Worm (Caenorhabditis elegans) whole organism, L2 larva: ENCODE results near the gene C06E4.6.

Source experiments
- C34F6.9 ChIP-seq: fragments of 150-350 bp; optimal IDR thresholded peaks from 2 replicates; lab custom pipeline; 2014; ENCODE audit warnings: missing biosample characterization, missing genetic modification characterization
- F13H6.1 ChIP-seq: sonication (generic microtip); optimal IDR thresholded peaks from 2 replicates; lab custom pipeline; 2016; ENCODE audit warnings: missing genetic modification characterization, missing compliant biosample characterization
- R02D3.7 ChIP-seq: fragments of 150-350 bp; optimal IDR thresholded peaks from 2 replicates; lab custom pipeline; 2014; ENCODE audit warnings: missing biosample characterization, missing genetic modification characterization
- Y55F3AM.14 ChIP-seq: fragments of 200-800 bp; sonication (Bioruptor generic); optimal IDR thresholded peaks from 2 replicates; lab custom pipeline; 2018; ENCODE audit warnings: mild to moderate bottlenecking, missing genetic modification characterization, missing compliant biosample characterization
- ZK546.5 ChIP-seq: sonication (generic microtip); optimal IDR thresholded peaks from 2 replicates; lab custom pipeline; 2017; ENCODE audit warnings: missing biosample characterization, missing genetic modification characterization
- alr-1 ChIP-seq: fragments of 150-350 bp; optimal IDR thresholded peaks from 2 replicates; lab custom pipeline; 2014; ENCODE audit warnings: missing biosample characterization, missing genetic modification characterization
- aly-2 ChIP-seq: fragments of 150-350 bp; optimal IDR thresholded peaks from 2 replicates; lab custom pipeline; 2014; ENCODE audit warnings: missing biosample characterization, missing genetic modification characterization
- ama-1 ChIP-seq: fragments of 150-350 bp; optimal IDR thresholded peaks from 2 replicates; lab custom pipeline; 2018; ENCODE audit warnings: inconsistent platforms
- blmp-1 ChIP-seq: sonication (generic microtip); optimal IDR thresholded peaks from 2 replicates; lab custom pipeline; 2017; ENCODE audit warnings: missing genetic modification characterization, mild to moderate bottlenecking, missing compliant biosample characterization, antibody characterized with exemption, moderate library complexity; ENCODE audit not compliant: insufficient read depth
- ceh-16 ChIP-seq: fragments of 150-350 bp; optimal IDR thresholded peaks from 2 replicates; lab custom pipeline; 2014; ENCODE audit warnings: missing biosample characterization, missing genetic modification characterization
- ceh-82 ChIP-seq: fragments of 150-350 bp; optimal IDR thresholded peaks from 2 replicates; lab custom pipeline; 2014; ENCODE audit warnings: missing biosample characterization, missing genetic modification characterization
- crh-2 ChIP-seq: sonication (generic microtip); optimal IDR thresholded peaks from 2 replicates; lab custom pipeline; 2017; ENCODE audit warnings: missing biosample characterization, missing genetic modification characterization
- dmd-4 ChIP-seq: sonication (generic microtip); optimal IDR thresholded peaks from 2 replicates; lab custom pipeline; 2017; ENCODE audit warnings: missing biosample characterization, missing genetic modification characterization
- egl-27 ChIP-seq: sonication (generic microtip); optimal IDR thresholded peaks from 3 replicates; lab custom pipeline; 2017; ENCODE audit warnings: missing biosample characterization, missing genetic modification reagents, missing genetic modification characterization
- elt-1 ChIP-seq: fragments of 150-350 bp; optimal IDR thresholded peaks from 2 replicates; lab custom pipeline; 2014; ENCODE audit warnings: missing biosample characterization, missing genetic modification characterization
- elt-3 ChIP-seq: sonication (generic microtip); optimal IDR thresholded peaks from 2 replicates; lab custom pipeline; 2017; ENCODE audit warnings: missing biosample characterization, missing genetic modification characterization
- fos-1 ChIP-seq: fragments of 150-350 bp; optimal IDR thresholded peaks from 2 replicates; lab custom pipeline; 2014; ENCODE audit warnings: missing biosample characterization, missing genetic modification characterization
- lin-11 ChIP-seq: fragments of 150-350 bp; sonication (generic microtip); optimal IDR thresholded peaks from 2 replicates; lab custom pipeline; 2014; ENCODE audit warnings: missing biosample characterization, missing genetic modification characterization, inconsistent platforms, mixed read lengths
- lin-13 ChIP-seq: fragments of 150-350 bp; optimal IDR thresholded peaks from 2 replicates; lab custom pipeline; 2014; ENCODE audit warnings: missing biosample characterization, missing genetic modification reagents, missing genetic modification characterization
- lin-39 ChIP-seq: fragments of 150-350 bp; optimal IDR thresholded peaks from 2 replicates; lab custom pipeline; 2014; ENCODE audit warnings: missing biosample characterization, missing genetic modification reagents, missing genetic modification characterization
- lsy-2 ChIP-seq, 2 experiments: fragments of 150-350 bp in 1 of 2; sonication (generic microtip) in 1 of 2; optimal IDR thresholded peaks; 2 replicates each; lab custom pipeline; 2014 to 2017; ENCODE audit warnings: missing biosample characterization in 2 of 2, missing genetic modification characterization in 2 of 2
- mab-5 ChIP-seq: fragments of 150-350 bp; optimal IDR thresholded peaks from 2 replicates; lab custom pipeline; 2014; ENCODE audit warnings: missing biosample characterization, missing genetic modification characterization
- mbf-1 ChIP-seq: sonication (generic microtip); optimal IDR thresholded peaks from 2 replicates; lab custom pipeline; 2017; ENCODE audit warnings: missing biosample characterization, missing genetic modification characterization
- mdl-1 ChIP-seq, 2 experiments: fragments of 150-350 bp in 1 of 2; sonication (generic microtip) in 1 of 2; optimal IDR thresholded peaks; 2 replicates each; lab custom pipeline; 2017; ENCODE audit warnings: missing biosample characterization in 2 of 2, missing genetic modification characterization in 2 of 2
- nhr-10 ChIP-seq: sonication (generic microtip); optimal IDR thresholded peaks from 2 replicates; lab custom pipeline; 2017; ENCODE audit warnings: missing biosample characterization, missing genetic modification characterization
- nhr-11 ChIP-seq: fragments of 150-350 bp; optimal IDR thresholded peaks from 2 replicates; lab custom pipeline; 2014; ENCODE audit warnings: missing biosample characterization, missing genetic modification characterization
- nhr-12 ChIP-seq: fragments of 150-350 bp; optimal IDR thresholded peaks from 2 replicates; lab custom pipeline; 2014; ENCODE audit warnings: missing biosample characterization, missing genetic modification characterization
- nhr-129 ChIP-seq: fragments of 150-350 bp; optimal IDR thresholded peaks from 2 replicates; lab custom pipeline; 2014; ENCODE audit warnings: missing biosample characterization, missing genetic modification characterization
- nhr-21 ChIP-seq: fragments of 150-350 bp; optimal IDR thresholded peaks from 2 replicates; lab custom pipeline; 2014; ENCODE audit warnings: missing biosample characterization, missing genetic modification characterization
- nhr-23 ChIP-seq: fragments of 150-350 bp; optimal IDR thresholded peaks from 2 replicates; lab custom pipeline; 2014; ENCODE audit warnings: missing biosample characterization, missing genetic modification reagents, missing genetic modification characterization
- nhr-237 ChIP-seq: fragments of 150-350 bp; optimal IDR thresholded peaks from 2 replicates; lab custom pipeline; 2014; ENCODE audit warnings: missing biosample characterization, missing genetic modification characterization
- nhr-25 ChIP-seq: fragments of 150-350 bp; sonication (generic microtip); optimal IDR thresholded peaks from 3 replicates; lab custom pipeline; 2014; ENCODE audit warnings: missing biosample characterization, missing genetic modification characterization
- nhr-6 ChIP-seq: fragments of 150-350 bp; optimal IDR thresholded peaks from 2 replicates; lab custom pipeline; 2014; ENCODE audit warnings: missing biosample characterization, missing genetic modification characterization
- nhr-77 ChIP-seq: fragments of 150-350 bp; optimal IDR thresholded peaks from 2 replicates; lab custom pipeline; 2014; ENCODE audit warnings: missing biosample characterization, missing genetic modification characterization
- peb-1 ChIP-seq: fragments of 150-350 bp; optimal IDR thresholded peaks from 2 replicates; lab custom pipeline; 2014; ENCODE audit warnings: missing biosample characterization, missing genetic modification characterization
- sem-4 ChIP-seq: fragments of 150-350 bp; optimal IDR thresholded peaks from 2 replicates; lab custom pipeline; 2014; ENCODE audit warnings: missing biosample characterization, missing genetic modification reagents, missing genetic modification characterization
- sma-3 ChIP-seq: sonication (generic microtip); optimal IDR thresholded peaks from 2 replicates; lab custom pipeline; 2016; ENCODE audit warnings: missing genetic modification reagents, missing genetic modification characterization, missing compliant biosample characterization
- sma-9 ChIP-seq, 2 experiments: fragments of 150-350 bp in 1 of 2; sonication (generic microtip) in 1 of 2; optimal IDR thresholded peaks; 2 replicates each; lab custom pipeline; 2014 to 2016; ENCODE audit warnings: missing genetic modification characterization in 2 of 2, mild to moderate bottlenecking in 1 of 2, missing biosample characterization in 1 of 2, missing compliant biosample characterization in 1 of 2, missing genetic modification reagents in 1 of 2, moderate library complexity in 1 of 2
- unc-39 ChIP-seq: fragments of 150-350 bp; optimal IDR thresholded peaks from 2 replicates; lab custom pipeline; 2014; ENCODE audit warnings: missing biosample characterization, missing genetic modification characterization
- unc-55 ChIP-seq: fragments of 150-350 bp; sonication (generic microtip); optimal IDR thresholded peaks from 3 replicates; lab custom pipeline; 2014; ENCODE audit warnings: missing biosample characterization, missing genetic modification reagents, missing genetic modification characterization
- unc-62 ChIP-seq: fragments of 150-350 bp; optimal IDR thresholded peaks from 2 replicates; lab custom pipeline; 2014; ENCODE audit warnings: missing biosample characterization, missing genetic modification reagents, missing genetic modification characterization
- ztf-1 ChIP-seq: fragments of 200-800 bp; sonication (Bioruptor generic); conservative IDR thresholded peaks from 2 replicates; pipeline ENCODE4 v1.3.6; 2022; ENCODE audit warnings: missing genetic modification characterization, missing compliant biosample characterization
- ztf-11 ChIP-seq: sonication (generic microtip); optimal IDR thresholded peaks from 2 replicates; lab custom pipeline; 2017; ENCODE audit warnings: missing biosample characterization, missing genetic modification characterization
- ztf-4 ChIP-seq: fragments of 150-350 bp; optimal IDR thresholded peaks from 2 replicates; lab custom pipeline; 2014; ENCODE audit warnings: missing biosample characterization, missing genetic modification characterization

Gene C06E4.6

DNA sequence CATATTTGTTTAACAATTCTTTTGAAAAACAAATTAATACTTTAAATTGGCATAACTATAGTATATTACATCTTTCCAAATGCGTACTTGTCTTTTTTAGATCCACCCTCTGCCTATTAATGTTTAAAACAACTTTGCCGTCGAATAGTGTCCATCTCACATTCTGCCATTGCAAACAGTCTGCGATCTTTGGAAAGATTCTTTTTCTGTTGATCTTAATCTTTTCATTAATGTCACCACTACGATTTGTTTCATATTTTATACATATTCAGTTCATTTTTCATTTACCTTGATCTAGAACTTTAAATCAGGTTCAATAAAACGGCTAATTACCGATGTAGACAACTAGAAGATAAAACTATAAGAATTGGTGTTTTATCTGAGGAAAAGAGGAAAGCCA lies 23.5 kb downstream of the C06E4.6 start:
- no peak for TF ChIP-seq nhr-12 (tag; lab: Kevin White, UChicago)
- TF ChIP-seq nhr-25 (tag; lab: Kevin White, UChicago): peak; percentile 48
- TF ChIP-seq, all 48 proteins: peak for 1

DNA sequence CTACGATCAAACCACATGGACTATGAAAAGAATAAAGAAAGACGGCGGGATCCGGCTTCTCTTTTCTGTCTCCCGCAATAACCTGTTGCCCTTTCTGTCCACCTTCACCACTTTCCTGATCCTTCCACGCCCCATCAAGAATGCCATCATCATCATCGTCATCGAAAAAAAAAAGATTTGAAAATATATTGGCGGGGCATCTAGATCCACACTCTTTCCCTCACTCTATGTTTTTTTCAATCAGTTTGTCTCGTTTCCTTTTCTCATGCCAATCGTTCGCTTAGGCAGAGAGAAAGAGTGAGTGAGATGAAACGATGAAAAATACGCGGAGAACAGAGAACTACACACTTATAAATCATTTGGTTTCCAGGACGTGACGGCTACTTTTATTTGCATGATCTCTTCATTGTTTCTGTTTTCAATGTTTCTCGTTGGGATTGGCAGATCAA lies 24.5 kb downstream of the C06E4.6 start:
- TF ChIP-seq mab-5 (peak; percentile 77), unc-55 (GFP tag; lab: Kevin White, UChicago) (peak; percentile 56), ZK546.5 (tag; lab: Kevin White, UChicago) (no peak), lsy-2 (tag; optimal IDR thresholded peaks at IDR 0.05; lab: Kevin White, UChicago) (peak in 1 of 2 experiments; percentile 23), mdl-1 (tag; optimal IDR thresholded peaks at IDR 0.05; lab: Kevin White, UChicago) (peak in 1 of 2 experiments; percentile 38), unc-39 (tag; lab: Kevin White, UChicago) (no peak), lin-39 (tag; lab: Kevin White, UChicago) (peak; percentile 21), C34F6.9 (tag; lab: Kevin White, UChicago) (peak; percentile 40), F13H6.1 (tag; lab: Kevin White, UChicago) (peak; percentile 23), elt-1 (tag; lab: Kevin White, UChicago) (no peak)

DNA sequence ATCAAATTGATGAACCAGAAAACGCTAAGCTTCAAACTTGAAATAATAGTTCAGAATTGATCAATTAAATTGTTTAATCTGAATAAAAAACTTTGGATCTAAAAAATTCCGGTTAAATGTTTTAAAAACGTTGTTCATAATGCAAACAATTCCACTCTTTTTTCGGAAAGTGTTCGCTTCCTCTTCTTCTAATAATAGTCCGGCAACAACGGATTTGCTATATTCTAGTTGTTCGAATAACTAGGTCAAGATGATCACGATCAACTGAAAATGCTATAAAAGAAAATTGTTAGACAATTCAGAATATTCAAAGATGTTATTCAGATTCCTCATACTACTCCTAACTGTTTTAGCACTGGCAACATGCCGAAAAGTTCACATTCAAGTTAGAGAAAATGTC lies 27.2 kb downstream of the C06E4.6 start, which contains the start of gene D2024.4:
Gene D2024.4, plus strand, starts transcription at position 301 of the 400 bp plus-strand sequence.
- TF ChIP-seq ztf-1 (GFP tag; lab: Robert Waterston, UW): no peak
- TF ChIP-seq unc-39 (tag; lab: Kevin White, UChicago): no peak
- TF ChIP-seq aly-2: no peak
- no peak for TF ChIP-seq nhr-237 (tag; lab: Kevin White, UChicago)
- no peak for TF ChIP-seq Y55F3AM.14 (GFP tag; lab: Kevin White, UChicago)
- no peak for TF ChIP-seq lsy-2 (tag; optimal IDR thresholded peaks at IDR 0.05; lab: Kevin White, UChicago)
- no peak for TF ChIP-seq dmd-4 (tag; lab: Kevin White, UChicago)
- TF ChIP-seq nhr-6 (tag; lab: Kevin White, UChicago): no peak

DNA sequence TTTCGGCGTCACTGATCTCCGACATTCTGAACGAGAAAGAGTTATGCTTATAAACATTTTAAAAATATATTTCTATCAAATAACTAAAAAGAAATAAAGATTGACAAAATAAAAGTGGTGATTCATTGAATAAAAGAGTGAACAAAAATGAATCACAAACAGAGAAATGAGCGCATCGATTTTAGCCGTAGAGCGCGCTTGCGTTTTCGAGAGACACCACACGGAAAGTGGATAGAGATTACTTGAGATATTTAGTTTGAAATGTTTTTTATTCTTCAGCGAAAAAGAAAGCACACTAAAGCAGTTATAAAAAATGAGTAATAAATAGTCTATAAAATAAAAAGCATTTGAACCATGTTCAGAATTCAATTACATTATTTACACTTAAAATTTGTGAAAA lies 27.9 kb downstream of the C06E4.6 start, which contains the start of gene cap-1:
Gene cap-1, minus strand, starts transcription at position 26 of the 400 bp plus-strand sequence.
- TF ChIP-seq nhr-21 (tag; lab: Kevin White, UChicago) (peak; percentile 6), ztf-1 (GFP tag; lab: Robert Waterston, UW) (no peak), elt-1 (tag; lab: Kevin White, UChicago) (no peak), unc-39 (tag; lab: Kevin White, UChicago) (no peak), mab-5 (peak; percentile 5), nhr-77 (tag; lab: Kevin White, UChicago) (no peak), alr-1 (tag; lab: Kevin White, UChicago) (no peak), nhr-23 (tag; lab: Kevin White, UChicago) (no peak), nhr-10 (no peak), nhr-25 (tag; lab: Kevin White, UChicago) (peak; percentile 29), lin-13 (peak; percentile 75), ztf-4 (tag; lab: Kevin White, UChicago) (no peak), F13H6.1 (tag; lab: Kevin White, UChicago) (peak; percentile 24), aly-2 (no peak), dmd-4 (tag; lab: Kevin White, UChicago) (no peak), ztf-11 (tag; lab: Kevin White, UChicago) (no peak), elt-3 (tag; lab: Kevin White, UChicago) (no peak), mbf-1 (tag; lab: Kevin White, UChicago) (no peak), ZK546.5 (tag; lab: Kevin White, UChicago) (no peak), R02D3.7 (tag; lab: Kevin White, UChicago) (no peak), sma-9 (GFP tag; optimal IDR thresholded peaks at IDR 0.05; lab: Kevin White, UChicago) (peak; percentile 66), sma-9 (tag; optimal IDR thresholded peaks at IDR 0.05; lab: Kevin White, UChicago) (no peak), fos-1 (tag; lab: Kevin White, UChicago) (peak; percentile 99), ceh-16 (no peak), unc-55 (GFP tag; lab: Kevin White, UChicago) (peak; percentile 88), Y55F3AM.14 (GFP tag; lab: Kevin White, UChicago) (no peak), nhr-6 (tag; lab: Kevin White, UChicago) (no peak), mdl-1 (tag; optimal IDR thresholded peaks at IDR 0.05; lab: Kevin White, UChicago) (no peak), nhr-11 (tag; lab: Kevin White, UChicago) (no peak), egl-27 (tag; lab: Kevin White, UChicago) (no peak), blmp-1 (tag; lab: Kevin White, UChicago) (no peak), lsy-2 (tag; optimal IDR thresholded peaks at IDR 0.05; lab: Kevin White, UChicago) (peak; percentile 35 to 82), sma-3 (peak; percentile 75), nhr-237 (tag; lab: Kevin White, UChicago) (no peak), lin-11 (tag; lab: Kevin White, UChicago) (no peak), crh-2 (tag; lab: Kevin White, UChicago) (peak; percentile 69), sem-4 (tag; lab: Kevin White, UChicago) (peak; percentile 84), unc-62 (GFP tag; lab: Kevin White, UChicago) (no peak), lin-39 (tag; lab: Kevin White, UChicago) (no peak), nhr-129 (tag; lab: Kevin White, UChicago) (peak; percentile 75), ama-1 (lab: Kevin White, UChicago) (no peak), ceh-82 (tag; lab: Kevin White, UChicago) (no peak), peb-1 (no peak), nhr-12 (tag; lab: Kevin White, UChicago) (no peak)
